Worm (Caenorhabditis elegans): ENCODE measurements around the gene C16C8.19.

The C16C8.19 gene

DNA sequence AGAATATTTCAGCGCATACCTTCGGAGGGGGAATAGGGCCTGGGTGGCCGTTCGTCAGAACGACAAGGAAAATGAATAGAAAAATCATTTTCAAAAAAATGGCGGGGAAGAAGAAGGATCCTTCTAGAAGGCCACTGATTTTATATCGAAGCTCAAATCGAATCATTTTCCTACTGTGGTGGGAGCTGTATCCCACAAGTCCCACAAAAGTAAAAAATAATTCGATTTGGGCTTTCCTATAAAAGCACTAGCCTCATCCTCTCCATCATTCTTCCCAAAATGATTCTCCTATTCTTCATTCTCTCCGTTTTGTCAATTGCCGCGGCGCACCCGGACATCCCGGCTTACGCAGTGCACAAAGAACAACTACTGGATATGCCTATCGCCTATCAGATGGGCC, at the start of gene C16C8.19, which contains the start of gene C16C8.26:
Gene C16C8.19, plus strand, starts transcription at position 279 of the 400 bp plus-strand sequence.
Gene C16C8.26, minus strand, starts transcription at position 101 of the 400 bp plus-strand sequence.
- TF ChIP-seq mdl-1 (tag; optimal IDR thresholded peaks at IDR 0.05) (no peak), egl-5 (tag; optimal IDR thresholded peaks at IDR 0.05) (no peak), nhr-11 (tag; optimal IDR thresholded peaks at IDR 0.05) (no peak), nhr-25 (tag; optimal IDR thresholded peaks at IDR 0.05) (no peak), nfya-1 (tag; optimal IDR thresholded peaks at IDR 0.05; ENCODE audit: insufficient read depth) (no peak), nhr-67 (tag; optimal IDR thresholded peaks at IDR 0.05) (no peak), elt-3 (tag; optimal IDR thresholded peaks at IDR 0.05) (no peak), ceh-16 (tag; optimal IDR thresholded peaks at IDR 0.05) (no peak), ZK546.5 (tag; optimal IDR thresholded peaks at IDR 0.05) (no peak), ceh-28 (tag; optimal IDR thresholded peaks at IDR 0.05) (no peak), lin-15B (tag; optimal IDR thresholded peaks at IDR 0.05) (no peak), fos-1 (tag; optimal IDR thresholded peaks at IDR 0.05) (no peak), lin-39 (tag; optimal IDR thresholded peaks at IDR 0.05) (no peak), snpc-4 (tag; optimal IDR thresholded peaks at IDR 0.05) (no peak), pqm-1 (tag; optimal IDR thresholded peaks at IDR 0.05) (no peak), eor-1 (tag; optimal IDR thresholded peaks at IDR 0.05) (no peak), nhr-23 (tag; optimal IDR thresholded peaks at IDR 0.05) (no peak), ceh-82 (tag; optimal IDR thresholded peaks at IDR 0.05) (no peak), hmg-11 (tag; optimal IDR thresholded peaks at IDR 0.05) (no peak)

DNA sequence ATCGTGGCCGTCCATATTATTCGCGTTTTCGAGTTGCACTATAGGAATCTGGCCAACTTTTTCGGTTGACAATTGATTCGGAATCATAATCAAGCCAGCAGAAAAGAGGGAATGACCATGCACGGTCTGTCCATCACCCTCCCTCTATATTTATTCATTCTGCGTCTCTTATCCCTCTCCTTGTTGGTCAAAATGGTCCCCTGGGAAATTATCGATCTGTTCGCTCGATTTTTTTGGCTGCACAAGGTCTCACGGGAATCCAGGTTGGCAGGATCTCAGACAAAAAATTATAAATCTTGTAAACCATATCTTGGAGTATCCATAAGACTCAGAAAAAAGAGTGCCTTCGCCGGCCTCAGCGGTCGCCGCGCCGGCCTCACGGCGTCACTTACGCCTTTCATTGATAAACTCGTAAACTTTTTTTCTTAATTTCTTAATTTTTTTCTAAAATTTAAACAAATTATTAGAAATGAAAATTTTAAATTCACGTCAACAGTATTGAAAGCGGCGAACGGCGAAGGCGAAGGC, 43.8 kb upstream of the C16C8.19 start, which contains the start of the genes F18A12.7 and F18A12.2:
Gene F18A12.7, minus strand, starts transcription at position 101 of the 528 bp plus-strand sequence.
Gene F18A12.2, plus strand, starts transcription at position 478 of the 528 bp plus-strand sequence.
- TF ChIP-seq elt-1 (tag; optimal IDR thresholded peaks at IDR 0.05) (no peak), daf-12 (tag; optimal IDR thresholded peaks at IDR 0.05) (no peak), fkh-10 (GFP tag; optimal IDR thresholded peaks at IDR 0.05) (no peak), zag-1 (tag; optimal IDR thresholded peaks at IDR 0.05) (no peak), fos-1 (tag; optimal IDR thresholded peaks at IDR 0.05) (no peak)

DNA sequence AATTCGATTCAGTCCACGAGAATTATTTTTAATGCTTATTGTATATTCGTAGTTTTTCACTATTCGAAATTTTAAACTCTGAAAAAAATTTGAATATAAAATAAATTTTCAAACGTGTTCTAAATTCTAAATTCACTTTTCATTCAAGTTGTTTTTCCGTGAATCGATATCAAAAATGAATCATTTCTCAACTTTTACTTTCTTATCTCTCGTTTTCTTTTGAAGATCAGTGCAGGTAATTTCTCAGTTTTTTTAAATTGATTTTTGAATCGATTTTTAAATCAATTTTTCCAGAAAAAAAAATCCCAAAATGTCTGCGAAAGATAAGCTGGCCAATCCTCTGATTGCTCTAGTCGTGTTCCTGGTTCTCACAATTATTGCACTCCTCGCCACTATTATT, 41.8 kb upstream of the C16C8.19 start, which contains the start of gene nep-6:
Gene nep-6, plus strand, starts transcription at position 301 of the 400 bp plus-strand sequence.
- TF ChIP-seq daf-12 (tag; optimal IDR thresholded peaks at IDR 0.05) (no peak), nhr-23 (tag; optimal IDR thresholded peaks at IDR 0.05) (no peak), lin-15B (tag; optimal IDR thresholded peaks at IDR 0.05) (no peak), elt-3 (tag; optimal IDR thresholded peaks at IDR 0.05) (no peak), snpc-4 (tag; optimal IDR thresholded peaks at IDR 0.05) (no peak), nhr-237 (tag; optimal IDR thresholded peaks at IDR 0.05) (no peak), ztf-4 (tag; optimal IDR thresholded peaks at IDR 0.05) (no peak), aly-2 (tag; optimal IDR thresholded peaks at IDR 0.05) (no peak), ZK546.5 (tag; optimal IDR thresholded peaks at IDR 0.05) (no peak), ceh-16 (tag; optimal IDR thresholded peaks at IDR 0.05) (no peak), jun-1 (tag; optimal IDR thresholded peaks at IDR 0.05) (no peak), egl-5 (tag; optimal IDR thresholded peaks at IDR 0.05) (no peak), ama-1 (optimal IDR thresholded peaks at IDR 0.05) (no peak), nhr-76 (tag; optimal IDR thresholded peaks at IDR 0.05) (no peak), elt-1 (tag; optimal IDR thresholded peaks at IDR 0.05) (no peak), lsy-12 (tag; optimal IDR thresholded peaks at IDR 0.05) (no peak)

DNA sequence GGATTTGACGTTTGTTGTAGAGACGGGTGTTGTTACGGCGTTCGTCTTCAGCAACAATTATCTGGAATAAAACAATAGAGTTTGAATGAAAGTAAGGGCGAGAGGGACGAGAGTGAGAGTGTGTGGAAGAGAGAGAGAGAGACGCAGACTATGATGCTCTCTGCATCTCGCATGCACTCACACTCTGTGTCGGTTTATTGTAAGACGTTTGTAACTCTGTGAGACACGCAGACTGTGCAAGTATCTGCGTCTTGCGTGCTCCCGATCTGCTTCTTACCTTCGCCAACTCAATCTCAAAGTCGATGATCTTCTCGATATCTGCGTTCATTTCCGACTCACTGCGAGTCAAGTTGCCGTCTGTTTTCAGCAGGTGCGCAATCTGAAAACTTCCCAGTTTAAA, 35.3 kb upstream of the C16C8.19 start:
- TF ChIP-seq mml-1 (tag; optimal IDR thresholded peaks at IDR 0.05) (no peak), unc-62 (GFP tag; optimal IDR thresholded peaks at IDR 0.05) (no peak), elt-1 (tag; optimal IDR thresholded peaks at IDR 0.05) (no peak), hmg-11 (tag; optimal IDR thresholded peaks at IDR 0.05) (no peak), nhr-77 (tag; optimal IDR thresholded peaks at IDR 0.05) (no peak), ZK546.5 (tag; optimal IDR thresholded peaks at IDR 0.05) (no peak), pha-4 (tag; optimal IDR thresholded peaks at IDR 0.05) (no peak), ceh-28 (tag; optimal IDR thresholded peaks at IDR 0.05) (no peak), lin-39 (tag; optimal IDR thresholded peaks at IDR 0.05) (no peak), nhr-67 (tag; optimal IDR thresholded peaks at IDR 0.05) (no peak), nhr-28 (tag; optimal IDR thresholded peaks at IDR 0.05) (no peak), lsy-12 (tag; optimal IDR thresholded peaks at IDR 0.05) (no peak), nhr-11 (tag; optimal IDR thresholded peaks at IDR 0.05) (no peak), egl-5 (tag; optimal IDR thresholded peaks at IDR 0.05) (no peak), zag-1 (tag; optimal IDR thresholded peaks at IDR 0.05) (no peak), nhr-76 (tag; optimal IDR thresholded peaks at IDR 0.05) (no peak), egl-27 (tag; optimal IDR thresholded peaks at IDR 0.05) (no peak)
